Fruit fly (Drosophila melanogaster): ENCODE data around the gene CG14947.

The CG14947 gene

dm6 chr2L:12033890-12034289 is 42.0 kb upstream of the CG14947 start, which contains the start of gene CG18788:
Gene CG18788 (plus strand): TSS chr2L:12034190.
- TF ChIP-seq Rel (GFP tag; optimal IDR thresholded peaks at IDR 0.05) (no peak), Rel (tag; optimal IDR thresholded peaks at IDR 0.05) (no peak), foxo (GFP tag; optimal IDR thresholded peaks at IDR 0.05) (no peak), Jra (GFP tag; optimal IDR thresholded peaks at IDR 0.05) (no peak), Dif (GFP tag; optimal IDR thresholded peaks at IDR 0.05; ENCODE audit: partially characterized antibody) (no peak), usp (GFP tag; optimal IDR thresholded peaks at IDR 0.05) (no peak), Hr83 (GFP tag; optimal IDR thresholded peaks at IDR 0.05; ENCODE audit: poor library complexity, severe bottlenecking) (no peak), Dfd (GFP tag; optimal IDR thresholded peaks at IDR 0.05) (no peak), psq (GFP tag; optimal IDR thresholded peaks at IDR 0.05) (no peak), Mio (GFP tag; optimal IDR thresholded peaks at IDR 0.05) (no peak), woc (GFP tag; optimal IDR thresholded peaks at IDR 0.05) (no peak), ey (GFP tag; optimal IDR thresholded peaks at IDR 0.05) (no peak), Hr78 (GFP tag; optimal IDR thresholded peaks at IDR 0.05) (no peak), h (GFP tag; optimal IDR thresholded peaks at IDR 0.05) (no peak), brk (GFP tag; optimal IDR thresholded peaks at IDR 0.05) (no peak)

- TF ChIP-seq lola (GFP tag; optimal IDR thresholded peaks at IDR 0.05): no peak
Observed at dm6 chr2L:12038177-12038581, 37.7 kb upstream of the CG14947 start, which contains the start of gene Tom70. Gene Tom70 (minus strand): TSS chr2L:12038511.

- TF ChIP-seq OdsH (GFP tag; optimal IDR thresholded peaks at IDR 0.05) (no peak), Myc (optimal IDR thresholded peaks at IDR 0.05) (peak; percentile 87)
Observed at dm6 chr2L:12040510-12040909, 35.4 kb upstream of the CG14947 start, which contains the start of gene CG6766. Gene CG6766 (minus strand): TSS chr2L:12040689.

dm6 chr2L:12044613-12045350 is 31.1 kb upstream of the CG14947 start, which contains the start of gene CG6785:
Gene CG6785 (minus strand): TSS chr2L:12045200.
- no peak for TF ChIP-seq Myc (optimal IDR thresholded peaks at IDR 0.05)
- TF ChIP-seq CG32264 (GFP tag; optimal IDR thresholded peaks at IDR 0.05): peak; percentile 72
- peak; percentile 60 for TF ChIP-seq psq (GFP tag; optimal IDR thresholded peaks at IDR 0.05)
- peak; percentile 83 for TF ChIP-seq brk (GFP tag; optimal IDR thresholded peaks at IDR 0.05)
- peak; percentile 86 for TF ChIP-seq Sp1 (GFP tag; optimal IDR thresholded peaks at IDR 0.05)
- TF ChIP-seq Rel (GFP tag; optimal IDR thresholded peaks at IDR 0.05): peak; percentile 33
- peak; percentile 73 for TF ChIP-seq Rel (tag; optimal IDR thresholded peaks at IDR 0.05)
- TF ChIP-seq CrebA (GFP tag; optimal IDR thresholded peaks at IDR 0.05; ENCODE audit: borderline replicate concordance): no peak
- TF ChIP-seq sv (GFP tag; optimal IDR thresholded peaks at IDR 0.05): peak; percentile 64
- peak; percentile 71 for TF ChIP-seq jim (GFP tag; optimal IDR thresholded peaks at IDR 0.05)
- peak; percentile 94 for TF ChIP-seq Hr83 (GFP tag; optimal IDR thresholded peaks at IDR 0.05; ENCODE audit: poor library complexity, severe bottlenecking)
- TF ChIP-seq fru (GFP tag; optimal IDR thresholded peaks at IDR 0.05): peak; percentile 84
- no peak for TF ChIP-seq Vsx2 (GFP tag; optimal IDR thresholded peaks at IDR 0.05; ENCODE audit: partially characterized antibody)
- TF ChIP-seq Abd-B (GFP tag; optimal IDR thresholded peaks at IDR 0.05): no peak
- TF ChIP-seq dsf (GFP tag; optimal IDR thresholded peaks at IDR 0.05; ENCODE audit: borderline replicate concordance): peak; percentile 2
- peak; percentile 49 for TF ChIP-seq woc (GFP tag; optimal IDR thresholded peaks at IDR 0.05)
- TF ChIP-seq HLH106 (tag; optimal IDR thresholded peaks at IDR 0.05): peak; percentile 69
- no peak for TF ChIP-seq GATAd (GFP tag; optimal IDR thresholded peaks at IDR 0.05)
- TF ChIP-seq ey (GFP tag; optimal IDR thresholded peaks at IDR 0.05): peak; percentile 76
- TF ChIP-seq rgr (GFP tag; optimal IDR thresholded peaks at IDR 0.05): peak; percentile 92
- no peak for TF ChIP-seq tai (GFP tag; optimal IDR thresholded peaks at IDR 0.05)
- TF ChIP-seq lola (GFP tag; optimal IDR thresholded peaks at IDR 0.05): no peak
- TF ChIP-seq br (GFP tag; optimal IDR thresholded peaks at IDR 0.05): peak; percentile 84
- peak; percentile 5 for TF ChIP-seq dmrt93B (GFP tag; optimal IDR thresholded peaks at IDR 0.05)
- TF ChIP-seq pan (optimal IDR thresholded peaks at IDR 0.05): no peak
- peak; percentile 66 to 84 for TF ChIP-seq foxo (GFP tag; optimal IDR thresholded peaks at IDR 0.05)
- TF ChIP-seq Hr78 (GFP tag; optimal IDR thresholded peaks at IDR 0.05): no peak
- no peak for TF ChIP-seq usp (GFP tag; optimal IDR thresholded peaks at IDR 0.05)
- TF ChIP-seq Mio (GFP tag; optimal IDR thresholded peaks at IDR 0.05): peak; percentile 33
- peak; percentile 67 for TF ChIP-seq sage (GFP tag; optimal IDR thresholded peaks at IDR 0.05)
- TF ChIP-seq N (GFP tag; optimal IDR thresholded peaks at IDR 0.05): no peak
- TF ChIP-seq Dfd (GFP tag; optimal IDR thresholded peaks at IDR 0.05): no peak
- peak; percentile 85 for TF ChIP-seq Hnf4 (GFP tag; optimal IDR thresholded peaks at IDR 0.05)
- TF ChIP-seq dl (GFP tag; optimal IDR thresholded peaks at IDR 0.05; ENCODE audit: insufficient read depth in 1 of 2, partially characterized antibody in 2 of 2): peak in 1 of 2 experiments; percentile 9
- TF ChIP-seq CG9705 (GFP tag; optimal IDR thresholded peaks at IDR 0.05): peak; percentile 54
- peak; percentile 71 for TF ChIP-seq Dif (GFP tag; optimal IDR thresholded peaks at IDR 0.05; ENCODE audit: partially characterized antibody)
- TF ChIP-seq Jra (GFP tag; optimal IDR thresholded peaks at IDR 0.05): peak; percentile 74
- peak; percentile 90 for TF ChIP-seq OdsH (GFP tag; optimal IDR thresholded peaks at IDR 0.05)
- peak; percentile 91 for TF ChIP-seq h (GFP tag; optimal IDR thresholded peaks at IDR 0.05)
